Worm (Caenorhabditis elegans): ENCODE results near the gene lin-12.

ce11 chrIII:9103643-9104042, 32.4 kb upstream of the lin-12 start, which contains the start of gene dos-1:
- TF ChIP-seq ceh-6 (GFP tag; optimal IDR thresholded peaks at IDR 0.05) (no peak), tbx-2 (tag; optimal IDR thresholded peaks at IDR 0.05) (no peak), sdc-2 (tag; optimal IDR thresholded peaks at IDR 0.05) (no peak)
